Fruit fly (Drosophila melanogaster) whole organism, embryonic: Measurements from ENCODE around the gene CG43249.

Experiments used
- Atf3 ChIP-seq: fragments of 200-800 bp; sonication (Bioruptor generic); optimal IDR thresholded peaks from 3 replicates; lab custom pipeline; 2016; ENCODE audit warnings: missing biosample characterization, missing genetic modification characterization
- CG10274 ChIP-seq: fragments of 200-800 bp; sonication (Bioruptor generic); optimal IDR thresholded peaks from 3 replicates; lab custom pipeline; 2017; ENCODE audit warnings: missing biosample characterization, mild to moderate bottlenecking, missing genetic modification characterization
- CG11696 ChIP-seq: fragments of 200-800 bp; sonication (Bioruptor generic); IDR thresholded peaks from 2 replicates; pipeline ENCODE4 v1.3.6; 2022; ENCODE audit warnings: missing biosample characterization, missing genetic modification characterization
- CG12391 ChIP-seq: fragments of 200-800 bp; sonication (Bioruptor generic); optimal IDR thresholded peaks from 3 replicates; lab custom pipeline; 2018; ENCODE audit warnings: missing biosample characterization, mild to moderate bottlenecking, missing genetic modification characterization, moderate library complexity
- CG12769 ChIP-seq: fragments of 200-800 bp; sonication (Bioruptor generic); optimal IDR thresholded peaks from 2 replicates; lab custom pipeline; 2019; ENCODE audit warnings: missing biosample characterization, mild to moderate bottlenecking, missing genetic modification characterization, moderate library complexity
- CG13894 ChIP-seq: fragments of 200-800 bp; sonication (Bioruptor generic); optimal IDR thresholded peaks from 3 replicates; lab custom pipeline; 2018; ENCODE audit warnings: missing biosample characterization, mild to moderate bottlenecking, missing genetic modification characterization, moderate library complexity
- CG15269 ChIP-seq: fragments of 200-800 bp; sonication (Bioruptor generic); optimal IDR thresholded peaks from 2 replicates; lab custom pipeline; 2018; ENCODE audit warnings: missing biosample characterization, mild to moderate bottlenecking, missing genetic modification characterization, moderate library complexity
- CG16813 ChIP-seq: fragments of 200-800 bp; sonication (Bioruptor generic); IDR thresholded peaks from 3 replicates; pipeline ENCODE4 v1.3.6; 2022; ENCODE audit warnings: missing biosample characterization, missing genetic modification characterization; ENCODE audit not compliant: partially characterized antibody
- CG16863 ChIP-seq: fragments of 200-800 bp; sonication (Bioruptor generic); optimal IDR thresholded peaks from 3 replicates; lab custom pipeline; 2016; ENCODE audit warnings: missing biosample characterization, missing genetic modification characterization
- CG17186 ChIP-seq: fragments of 200-800 bp; sonication (Bioruptor generic); optimal IDR thresholded peaks from 3 replicates; lab custom pipeline; 2017; ENCODE audit warnings: missing biosample characterization, missing genetic modification reagents, missing genetic modification characterization
- CG17829 ChIP-seq: fragments of 200-800 bp; optimal IDR thresholded peaks from 2 replicates; lab custom pipeline; 2019; ENCODE audit warnings: missing biosample characterization, mild to moderate bottlenecking, missing genetic modification characterization, moderate library complexity
- CG18262 ChIP-seq: fragments of 200-800 bp; optimal IDR thresholded peaks from 3 replicates; lab custom pipeline; 2019; ENCODE audit warnings: missing biosample characterization, mild to moderate bottlenecking, missing genetic modification characterization, moderate library complexity
- CG2202 ChIP-seq: fragments of 200-800 bp; sonication (Bioruptor generic); optimal IDR thresholded peaks from 2 replicates; lab custom pipeline; 2018; ENCODE audit warnings: missing biosample characterization, mild to moderate bottlenecking, missing genetic modification characterization
- CG31441 ChIP-seq: fragments of 200-800 bp; sonication (Bioruptor generic); IDR thresholded peaks from 2 replicates; pipeline ENCODE4 v1.3.6; 2022; ENCODE audit warnings: missing biosample characterization, missing genetic modification characterization
- CG34224 ChIP-seq: fragments of 200-800 bp; sonication (Bioruptor generic); IDR thresholded peaks from 3 replicates; pipeline ENCODE4 v1.3.6; 2022; ENCODE audit warnings: missing biosample characterization, missing genetic modification characterization; ENCODE audit not compliant: partially characterized antibody
- CG34376 ChIP-seq: fragments of 200-800 bp; sonication (Bioruptor generic); optimal IDR thresholded peaks from 2 replicates; lab custom pipeline; 2018; ENCODE audit warnings: missing biosample characterization, mild to moderate bottlenecking, missing genetic modification characterization
- CG3726 ChIP-seq: fragments of 200-800 bp; sonication (Bioruptor generic); IDR thresholded peaks from 3 replicates; pipeline ENCODE4, ENCODE4 v1.3.6; 2022; ENCODE audit warnings: missing biosample characterization, missing genetic modification characterization
- CG4404 ChIP-seq: fragments of 200-800 bp; sonication (Bioruptor generic); IDR thresholded peaks from 2 replicates; pipeline ENCODE4 v1.3.6; 2022; ENCODE audit warnings: missing biosample characterization, missing genetic modification characterization
- CG6791 ChIP-seq: fragments of 200-800 bp; sonication (Bioruptor generic); IDR thresholded peaks from 3 replicates; pipeline ENCODE4 v1.3.6; 2022; ENCODE audit warnings: missing biosample characterization, missing genetic modification characterization; ENCODE audit not compliant: partially characterized antibody
- CG6854 ChIP-seq: fragments of 200-800 bp; sonication (Bioruptor generic); optimal IDR thresholded peaks from 3 replicates; lab custom pipeline; 2017; ENCODE audit warnings: missing biosample characterization, mild to moderate bottlenecking, missing genetic modification characterization
- CG7357 ChIP-seq: fragments of 200-800 bp; sonication (Bioruptor generic); IDR thresholded peaks from 3 replicates; pipeline ENCODE4 v1.3.6; 2022; ENCODE audit warnings: missing biosample characterization, missing genetic modification characterization
- CG7372 ChIP-seq: fragments of 200-800 bp; sonication (Bioruptor generic); IDR thresholded peaks from 2 replicates; pipeline ENCODE4 v1.3.6; 2022; ENCODE audit warnings: missing biosample characterization, missing genetic modification characterization
- CG7987 ChIP-seq: fragments of 200-800 bp; sonication (Bioruptor generic); optimal IDR thresholded peaks from 2 replicates; lab custom pipeline; 2018; ENCODE audit warnings: missing biosample characterization, mild to moderate bottlenecking, missing genetic modification characterization, moderate library complexity
- D19B ChIP-seq: fragments of 200-800 bp; sonication (Bioruptor generic); optimal IDR thresholded peaks from 2 replicates; lab custom pipeline; 2017; ENCODE audit warnings: missing biosample characterization, mild to moderate bottlenecking, missing genetic modification characterization
- Elba2 ChIP-seq: fragments of 200-800 bp; sonication (Bioruptor generic); optimal IDR thresholded peaks from 3 replicates; lab custom pipeline; 2016; ENCODE audit warnings: missing biosample characterization, missing genetic modification characterization
- Hand ChIP-seq: fragments of 200-800 bp; sonication (Bioruptor generic); optimal IDR thresholded peaks from 2 replicates; lab custom pipeline; 2017; ENCODE audit warnings: mild to moderate bottlenecking, missing biosample characterization, missing genetic modification reagents, missing genetic modification characterization
- Hr39 ChIP-seq: fragments of >200 bp; optimal IDR thresholded peaks from 2 replicates; lab custom pipeline; 2017
- Lpt ChIP-seq: fragments of >200 bp; optimal IDR thresholded peaks from 2 replicates; lab custom pipeline; 2018; ENCODE audit warnings: missing biosample characterization, missing genetic modification characterization
- NK7.1 ChIP-seq: fragments of 200-800 bp; sonication (Bioruptor generic); optimal IDR thresholded peaks from 3 replicates; lab custom pipeline; 2016; ENCODE audit warnings: missing biosample characterization, missing genetic modification characterization
- NfI ChIP-seq: fragments of 200-800 bp; sonication (Bioruptor generic); optimal IDR thresholded peaks from 3 replicates; lab custom pipeline; 2018; ENCODE audit warnings: missing biosample characterization, mild to moderate bottlenecking, missing genetic modification characterization, moderate library complexity
- Six4 ChIP-seq: fragments of 200-800 bp; sonication (Bioruptor generic); optimal IDR thresholded peaks from 2 replicates; lab custom pipeline; 2016; ENCODE audit warnings: missing biosample characterization, missing genetic modification characterization
- Sox100B ChIP-seq: fragments of 200-800 bp; sonication (Bioruptor generic); optimal IDR thresholded peaks from 3 replicates; lab custom pipeline; 2018; ENCODE audit warnings: missing biosample characterization, mild to moderate bottlenecking, missing genetic modification characterization
- Sry-δ ChIP-seq: fragments of 200-800 bp; sonication (Bioruptor generic); optimal IDR thresholded peaks from 2 replicates; lab custom pipeline; 2016; ENCODE audit warnings: missing biosample characterization, missing genetic modification characterization
- TFAM ChIP-seq: fragments of 200-800 bp; sonication (Bioruptor generic); optimal IDR thresholded peaks from 2 replicates; lab custom pipeline; 2017; ENCODE audit warnings: missing biosample characterization, missing genetic modification characterization, inconsistent platforms
- dm ChIP-seq: fragments of 200-800 bp; sonication (Bioruptor generic); optimal IDR thresholded peaks from 3 replicates; lab custom pipeline; 2016; ENCODE audit warnings: missing biosample characterization, missing genetic modification characterization
- fd3F ChIP-seq: fragments of 200-800 bp; sonication (Bioruptor generic); optimal IDR thresholded peaks from 2 replicates; lab custom pipeline; 2018; ENCODE audit warnings: missing biosample characterization, mild to moderate bottlenecking, missing genetic modification characterization, moderate library complexity
- ftz-f1 ChIP-seq: fragments of 200-800 bp; sonication (Bioruptor generic); optimal IDR thresholded peaks from 2 replicates; lab custom pipeline; 2016; ENCODE audit warnings: missing biosample characterization, missing genetic modification characterization
- gro ChIP-seq: fragments of 200-800 bp; sonication (Bioruptor generic); optimal IDR thresholded peaks from 2 replicates; lab custom pipeline; 2016; ENCODE audit warnings: missing biosample characterization, missing genetic modification characterization
- h ChIP-seq: fragments of >200 bp; optimal IDR thresholded peaks from 2 replicates; lab custom pipeline; 2017
- ind ChIP-seq: fragments of 200-800 bp; sonication (Bioruptor generic); optimal IDR thresholded peaks from 3 replicates; lab custom pipeline; 2016; ENCODE audit warnings: missing biosample characterization, missing genetic modification characterization
- jigr1 ChIP-seq: fragments of 200-800 bp; sonication (Bioruptor generic); IDR thresholded peaks from 3 replicates; pipeline ENCODE4 v1.3.6; 2022; ENCODE audit warnings: missing biosample characterization, missing genetic modification characterization
- pb ChIP-seq: fragments of 200-800 bp; sonication (Bioruptor generic); optimal IDR thresholded peaks from 3 replicates; lab custom pipeline; 2016; ENCODE audit warnings: missing biosample characterization, missing genetic modification characterization
- pho ChIP-seq: fragments of 200-800 bp; sonication (Bioruptor generic); optimal IDR thresholded peaks from 2 replicates; lab custom pipeline; 2016; ENCODE audit warnings: missing biosample characterization, missing genetic modification characterization
- prd ChIP-seq, 3 experiments: fragments of >200 bp in 2 of 3; fragments of 200-800 bp in 1 of 3; sonication (Bioruptor generic) in 1 of 3; optimal IDR thresholded peaks in 2 of 3; IDR thresholded peaks in 1 of 3; 2 replicates in 2 of 3; 3 replicates in 1 of 3; pipeline versions ENCODE4 v1.3.6 to Lab custom; 2017 to 2022; ENCODE audit warnings: missing biosample characterization in 1 of 3, missing genetic modification characterization in 1 of 3
- ranshi ChIP-seq: fragments of 200-800 bp; sonication (Bioruptor generic); IDR thresholded peaks from 2 replicates; pipeline ENCODE4 v1.3.6; 2022; ENCODE audit warnings: missing biosample characterization, missing genetic modification characterization
- rib ChIP-seq: fragments of 200-800 bp; sonication (Bioruptor generic); IDR thresholded peaks from 2 replicates; pipeline ENCODE4 v1.3.6; 2022; ENCODE audit warnings: missing biosample characterization, missing genetic modification characterization
- sima ChIP-seq: fragments of 200-800 bp; sonication (Bioruptor generic); optimal IDR thresholded peaks from 2 replicates; lab custom pipeline; 2016; ENCODE audit warnings: missing biosample characterization, missing genetic modification characterization
- tio ChIP-seq: fragments of 200-800 bp; sonication (Bioruptor generic); optimal IDR thresholded peaks from 2 replicates; lab custom pipeline; 2017; ENCODE audit warnings: missing biosample characterization, missing genetic modification characterization, inconsistent platforms
- toy ChIP-seq: fragments of 200-800 bp; sonication (Bioruptor generic); IDR thresholded peaks from 2 replicates; pipeline ENCODE4 v1.3.6; 2022; ENCODE audit warnings: missing biosample characterization, missing genetic modification characterization
- zf30C ChIP-seq: fragments of 200-800 bp; sonication (Bioruptor generic); optimal IDR thresholded peaks from 3 replicates; lab custom pipeline; 2018; ENCODE audit warnings: missing biosample characterization, mild to moderate bottlenecking, missing genetic modification characterization

Gene CG43249

DNA sequence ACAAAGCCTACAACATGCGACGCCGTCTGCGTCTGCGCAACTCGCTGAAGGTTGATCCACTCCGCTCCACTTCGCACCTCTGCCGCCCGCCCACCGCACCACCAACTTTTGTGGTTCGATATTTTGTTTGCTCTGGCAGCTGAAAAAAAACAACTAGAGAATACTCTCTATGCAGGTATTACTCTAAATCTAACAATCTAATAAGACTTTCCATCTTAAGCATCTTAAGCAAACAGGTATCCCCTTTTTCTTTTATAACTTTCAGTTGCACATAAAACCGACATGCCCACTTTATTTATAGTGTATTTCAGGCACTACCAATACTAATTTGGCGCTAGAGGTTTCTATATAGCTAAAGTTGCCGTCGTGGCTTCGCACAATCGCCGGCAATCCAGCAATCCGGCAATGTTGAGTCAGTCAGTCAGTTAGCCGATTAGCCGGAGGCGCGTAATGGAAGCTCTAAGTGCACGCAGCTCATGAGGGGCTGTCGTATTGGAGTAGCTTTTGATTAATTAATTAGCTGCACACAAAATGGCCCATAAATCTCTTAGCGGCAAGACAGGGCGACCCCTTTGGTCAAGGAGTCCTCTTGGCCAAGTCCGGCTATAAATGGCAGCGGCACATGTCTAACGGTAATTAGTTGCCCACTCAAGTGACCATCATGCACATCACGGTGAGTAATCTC, 24.3 kb downstream of the CG43249 start, which contains the start of gene CG13058 (continued):
- TF ChIP-seq CG11696 (GFP tag; lab: Robert Waterston, UW) = no peak
- TF ChIP-seq pho (GFP tag; lab: Kevin White, UChicago) = peak; percentile 53
- TF ChIP-seq Elba2 (GFP tag; lab: Kevin White, UChicago) = no peak
- no peak for TF ChIP-seq ftz-f1 (GFP tag; lab: Kevin White, UChicago)
- peak; percentile 53 for TF ChIP-seq CG13894
- peak; percentile 50 for TF ChIP-seq ind
- TF ChIP-seq CG3726 (GFP tag; lab: Robert Waterston, UW) = no peak
- no peak for TF ChIP-seq CG18262 (tag; lab: Kevin White, UChicago)
- peak; percentile 3 for TF ChIP-seq CG34376 (GFP tag; lab: Kevin White, UChicago)
- TF ChIP-seq tio = peak; percentile 2
- no peak for TF ChIP-seq jigr1 (GFP tag; lab: Robert Waterston, UW)
- TF ChIP-seq D19B (GFP tag; lab: Kevin White, UChicago) = no peak
- no peak for TF ChIP-seq NK7.1
- no peak for TF ChIP-seq CG17186 (GFP tag; lab: Kevin White, UChicago)
- TF ChIP-seq Hr39 (lab: Kevin White, UChicago) = no peak
- peak; percentile 45 for TF ChIP-seq dm (GFP tag; lab: Kevin White, UChicago)
- peak; percentile 72 for TF ChIP-seq fd3F
- peak; percentile 67 for TF ChIP-seq NfI
- TF ChIP-seq CG7372 (GFP tag; lab: Robert Waterston, UW) = no peak
- no peak for TF ChIP-seq CG6791 (GFP tag; lab: Robert Waterston, UW)
- 0 out of 3 replicates have a peak, but pooled peaks have one; percentile 41 for TF ChIP-seq CG7357 (GFP tag; lab: Robert Waterston, UW)
- TF ChIP-seq Six4 (GFP tag; lab: Kevin White, UChicago) = no peak
- TF ChIP-seq CG6854 = peak; percentile 39
- TF ChIP-seq sima (GFP tag; lab: Kevin White, UChicago) = no peak
- no peak for TF ChIP-seq h (lab: Kevin White, UChicago)
- TF ChIP-seq rib = no peak
- TF ChIP-seq gro (GFP tag; lab: Kevin White, UChicago) = no peak
- peak; percentile 70 for TF ChIP-seq CG16863 (GFP tag; lab: Kevin White, UChicago)
- TF ChIP-seq prd (optimal IDR thresholded peaks at IDR 0.05; lab: Kevin White, UChicago) = no peak
- TF ChIP-seq prd (GFP tag; IDR thresholded peaks at IDR 0.05; lab: Robert Waterston, UW) = no peak; the same call in 2 of the 3 replicates
- 0 out of 2 replicates have a peak, but pooled peaks have one; percentile 42 for TF ChIP-seq CG31441 (GFP tag; lab: Robert Waterston, UW)
- no peak for TF ChIP-seq toy
- TF ChIP-seq CG2202 (tag; lab: Kevin White, UChicago) = no peak
- peak; percentile 9 for TF ChIP-seq CG7987
- TF ChIP-seq pb (GFP tag; lab: Kevin White, UChicago) = no peak
- TF ChIP-seq Sry-δ (GFP tag; lab: Kevin White, UChicago) = peak; percentile 32
- TF ChIP-seq CG34224 (GFP tag; lab: Robert Waterston, UW) = no peak
- TF ChIP-seq Lpt = no peak
- TF ChIP-seq CG12391 (tag; lab: Kevin White, UChicago) = no peak
- TF ChIP-seq CG12769 = peak; percentile 84
- TF ChIP-seq Hand = peak; percentile 3
- TF ChIP-seq TFAM (GFP tag; lab: Kevin White, UChicago) = no peak
- TF ChIP-seq CG10274 = peak; percentile 5
- TF ChIP-seq Sox100B (GFP tag; lab: Kevin White, UChicago) = peak; percentile 53
- TF ChIP-seq CG16813 (GFP tag; lab: Robert Waterston, UW) = no peak
- TF ChIP-seq zf30C = no peak
- TF ChIP-seq Atf3 (GFP tag; lab: Kevin White, UChicago) = peak; percentile 44
- TF ChIP-seq ranshi (GFP tag; lab: Robert Waterston, UW) = peak; percentile 73
- no peak for TF ChIP-seq CG4404
- TF ChIP-seq CG17829 (tag; lab: Kevin White, UChicago) = no peak
- TF ChIP-seq CG15269 (tag; lab: Kevin White, UChicago) = peak; percentile 86
